Worm (Caenorhabditis elegans): ENCODE data around the gene ZK1240.2.

Gene ZK1240.2

DNA sequence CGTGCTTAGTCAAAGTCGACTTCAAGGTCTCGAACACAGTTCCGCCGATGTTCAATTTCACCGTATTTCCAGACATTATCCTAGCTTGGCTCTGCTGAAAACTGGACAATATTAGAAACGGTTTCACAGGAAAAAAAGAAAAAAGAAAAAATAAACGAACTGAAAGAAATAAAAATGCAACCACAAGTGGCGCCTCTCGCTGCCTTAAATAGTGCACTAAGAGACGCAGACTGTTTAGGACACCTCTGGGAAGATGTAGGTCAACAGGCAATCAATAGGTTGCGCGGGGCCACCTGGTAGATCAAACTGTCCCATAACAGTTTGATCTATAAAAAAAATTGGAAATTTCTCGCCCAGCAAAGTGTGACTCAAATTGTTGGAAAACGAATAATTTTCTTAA is 24.4 kb upstream of the ZK1240.2 start, which contains the start of gene B0281.4:
B0281.4 (minus strand) TSS at position 101 of the 400 bp plus-strand sequence.
- TF ChIP-seq peb-1 (tag; optimal IDR thresholded peaks at IDR 0.05) (no peak), nhr-10 (tag; optimal IDR thresholded peaks at IDR 0.05) (no peak), snpc-4 (tag; optimal IDR thresholded peaks at IDR 0.05) (no peak), dmd-4 (tag; optimal IDR thresholded peaks at IDR 0.05) (no peak), mdl-1 (tag; optimal IDR thresholded peaks at IDR 0.05) (no peak), lin-11 (tag; optimal IDR thresholded peaks at IDR 0.05) (no peak), sma-9 (GFP tag; optimal IDR thresholded peaks at IDR 0.05) (no peak), sma-9 (tag; optimal IDR thresholded peaks at IDR 0.05) (no peak), R02D3.7 (tag; optimal IDR thresholded peaks at IDR 0.05) (no peak), unc-55 (GFP tag; optimal IDR thresholded peaks at IDR 0.05) (no peak), nhr-25 (tag; optimal IDR thresholded peaks at IDR 0.05) (no peak)

DNA sequence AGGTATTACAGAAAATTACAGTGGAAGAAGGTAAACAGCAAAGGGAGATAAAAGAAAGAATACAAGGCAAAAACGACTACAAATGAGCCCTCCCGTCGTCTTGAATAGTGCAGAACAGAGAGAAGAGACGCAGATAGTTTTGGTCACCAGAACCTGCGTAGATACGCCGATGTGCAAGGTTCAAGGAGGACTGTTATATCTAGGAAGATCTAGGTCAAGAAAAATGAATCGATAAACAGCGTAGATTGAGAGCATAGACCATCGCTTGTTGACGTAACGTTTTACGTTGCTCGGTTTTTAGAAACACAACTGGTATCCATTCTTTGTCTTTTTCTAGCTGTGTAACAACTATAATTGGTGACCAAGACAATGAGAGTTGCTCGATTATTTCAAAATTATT is 22.3 kb upstream of the ZK1240.2 start, which contains the start of gene B0281.5:
B0281.5 (minus strand) TSS at position 101 of the 400 bp plus-strand sequence.
- TF ChIP-seq mbf-1 (tag; optimal IDR thresholded peaks at IDR 0.05) (no peak), aly-2 (tag; optimal IDR thresholded peaks at IDR 0.05) (no peak), ceh-16 (tag; optimal IDR thresholded peaks at IDR 0.05) (no peak), ztf-4 (tag; optimal IDR thresholded peaks at IDR 0.05) (no peak), nhr-25 (tag; optimal IDR thresholded peaks at IDR 0.05) (no peak), snpc-4 (tag; optimal IDR thresholded peaks at IDR 0.05) (no peak), mdl-1 (tag; optimal IDR thresholded peaks at IDR 0.05) (no peak), nhr-21 (tag; optimal IDR thresholded peaks at IDR 0.05) (no peak), nhr-23 (tag; optimal IDR thresholded peaks at IDR 0.05) (no peak), lin-11 (tag; optimal IDR thresholded peaks at IDR 0.05) (no peak), gmeb-1 (tag; optimal IDR thresholded peaks at IDR 0.05) (no peak), mab-5 (tag; optimal IDR thresholded peaks at IDR 0.05) (no peak), F13H6.1 (tag; optimal IDR thresholded peaks at IDR 0.05) (no peak), peb-1 (tag; optimal IDR thresholded peaks at IDR 0.05) (no peak), C34F6.9 (tag; optimal IDR thresholded peaks at IDR 0.05) (no peak), alr-1 (tag; optimal IDR thresholded peaks at IDR 0.05) (no peak), sem-4 (tag; optimal IDR thresholded peaks at IDR 0.05) (no peak)

DNA sequence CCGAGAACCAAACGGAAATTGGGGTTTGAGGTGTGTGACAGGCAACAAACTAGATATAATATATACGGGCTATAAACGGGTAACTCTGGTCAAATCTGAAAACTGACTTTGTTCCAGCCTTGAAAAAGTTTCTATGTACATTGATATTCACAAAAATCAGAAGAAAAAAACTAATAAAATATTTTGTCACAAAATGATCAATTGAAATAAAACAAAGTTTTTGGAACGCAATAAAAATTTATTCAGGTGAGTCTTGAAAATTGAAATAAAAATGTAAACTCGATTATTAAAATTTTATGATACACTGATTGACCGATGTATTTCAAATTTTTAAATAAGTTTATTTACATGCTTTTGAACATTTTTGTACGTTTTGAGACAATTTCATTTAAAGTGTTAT is 20.8 kb upstream of the ZK1240.2 start, which contains the start of gene B0281.6:
B0281.6 (minus strand) TSS at position 101 of the 400 bp plus-strand sequence.
- TF ChIP-seq ZK546.5 (tag; optimal IDR thresholded peaks at IDR 0.05) (no peak), nhr-77 (tag; optimal IDR thresholded peaks at IDR 0.05) (no peak), unc-39 (tag; optimal IDR thresholded peaks at IDR 0.05) (no peak), ztf-4 (tag; optimal IDR thresholded peaks at IDR 0.05) (no peak), lin-13 (GFP tag; optimal IDR thresholded peaks at IDR 0.05) (no peak), mab-5 (tag; optimal IDR thresholded peaks at IDR 0.05) (no peak), mdl-1 (tag; optimal IDR thresholded peaks at IDR 0.05) (no peak), elt-1 (tag; optimal IDR thresholded peaks at IDR 0.05) (no peak), sma-9 (GFP tag; optimal IDR thresholded peaks at IDR 0.05) (no peak), sma-9 (tag; optimal IDR thresholded peaks at IDR 0.05) (no peak), F13H6.1 (tag; optimal IDR thresholded peaks at IDR 0.05) (no peak), fos-1 (tag; optimal IDR thresholded peaks at IDR 0.05) (no peak), unc-55 (GFP tag; optimal IDR thresholded peaks at IDR 0.05) (no peak), nhr-11 (tag; optimal IDR thresholded peaks at IDR 0.05) (no peak), zag-1 (tag; optimal IDR thresholded peaks at IDR 0.05) (no peak), aly-2 (tag; optimal IDR thresholded peaks at IDR 0.05) (no peak), nhr-237 (tag; optimal IDR thresholded peaks at IDR 0.05) (no peak)

- TF ChIP-seq snpc-4 (tag; optimal IDR thresholded peaks at IDR 0.05) (no peak), unc-39 (tag; optimal IDR thresholded peaks at IDR 0.05) (no peak), alr-1 (tag; optimal IDR thresholded peaks at IDR 0.05) (no peak), nhr-77 (tag; optimal IDR thresholded peaks at IDR 0.05) (no peak), sem-4 (tag; optimal IDR thresholded peaks at IDR 0.05) (no peak), mdl-1 (tag; optimal IDR thresholded peaks at IDR 0.05) (no peak), nhr-129 (tag; optimal IDR thresholded peaks at IDR 0.05) (no peak), egl-27 (tag; optimal IDR thresholded peaks at IDR 0.05) (no peak), ztf-1 (GFP tag; conservative IDR thresholded peaks at IDR 0.05) (no peak), crh-2 (tag; optimal IDR thresholded peaks at IDR 0.05) (no peak), nhr-6 (tag; optimal IDR thresholded peaks at IDR 0.05) (no peak), lin-13 (GFP tag; optimal IDR thresholded peaks at IDR 0.05) (no peak), ama-1 (optimal IDR thresholded peaks at IDR 0.05) (no peak), C34F6.9 (tag; optimal IDR thresholded peaks at IDR 0.05) (no peak), sma-9 (GFP tag; optimal IDR thresholded peaks at IDR 0.05) (no peak), sma-9 (tag; optimal IDR thresholded peaks at IDR 0.05) (no peak), zag-1 (tag; optimal IDR thresholded peaks at IDR 0.05) (no peak)
Measured at ce11 chrII:2304575-2304974, 18.6 kb upstream of the ZK1240.2 start.

Measured in whole organism, L2 larva.